Worm (Caenorhabditis elegans) whole organism, L2 larva: ENCODE results near the gene M70.2.

Experiments used
- C34F6.9 ChIP-seq: fragments of 150-350 bp; optimal IDR thresholded peaks from 2 replicates; lab custom pipeline; 2014; ENCODE audit warnings: missing biosample characterization, missing genetic modification characterization
- F13H6.1 ChIP-seq: sonication (generic microtip); optimal IDR thresholded peaks from 2 replicates; lab custom pipeline; 2016; ENCODE audit warnings: missing genetic modification characterization, missing compliant biosample characterization
- Y55F3AM.14 ChIP-seq: fragments of 200-800 bp; sonication (Bioruptor generic); optimal IDR thresholded peaks from 2 replicates; lab custom pipeline; 2018; ENCODE audit warnings: mild to moderate bottlenecking, missing genetic modification characterization, missing compliant biosample characterization
- alr-1 ChIP-seq: fragments of 150-350 bp; optimal IDR thresholded peaks from 2 replicates; lab custom pipeline; 2014; ENCODE audit warnings: missing biosample characterization, missing genetic modification characterization
- aly-2 ChIP-seq: fragments of 150-350 bp; optimal IDR thresholded peaks from 2 replicates; lab custom pipeline; 2014; ENCODE audit warnings: missing biosample characterization, missing genetic modification characterization
- ama-1 ChIP-seq: fragments of 150-350 bp; optimal IDR thresholded peaks from 2 replicates; lab custom pipeline; 2018; ENCODE audit warnings: inconsistent platforms
- blmp-1 ChIP-seq: sonication (generic microtip); optimal IDR thresholded peaks from 2 replicates; lab custom pipeline; 2017; ENCODE audit warnings: missing genetic modification characterization, mild to moderate bottlenecking, missing compliant biosample characterization, antibody characterized with exemption, moderate library complexity; ENCODE audit not compliant: insufficient read depth
- ceh-16 ChIP-seq: fragments of 150-350 bp; optimal IDR thresholded peaks from 2 replicates; lab custom pipeline; 2014; ENCODE audit warnings: missing biosample characterization, missing genetic modification characterization
- crh-2 ChIP-seq: sonication (generic microtip); optimal IDR thresholded peaks from 2 replicates; lab custom pipeline; 2017; ENCODE audit warnings: missing biosample characterization, missing genetic modification characterization
- elt-1 ChIP-seq: fragments of 150-350 bp; optimal IDR thresholded peaks from 2 replicates; lab custom pipeline; 2014; ENCODE audit warnings: missing biosample characterization, missing genetic modification characterization
- elt-3 ChIP-seq: sonication (generic microtip); optimal IDR thresholded peaks from 2 replicates; lab custom pipeline; 2017; ENCODE audit warnings: missing biosample characterization, missing genetic modification characterization
- fos-1 ChIP-seq: fragments of 150-350 bp; optimal IDR thresholded peaks from 2 replicates; lab custom pipeline; 2014; ENCODE audit warnings: missing biosample characterization, missing genetic modification characterization
- gmeb-1 ChIP-seq: fragments of 150-350 bp; optimal IDR thresholded peaks from 2 replicates; lab custom pipeline; 2014; ENCODE audit warnings: missing biosample characterization, missing genetic modification characterization
- lin-11 ChIP-seq: fragments of 150-350 bp; sonication (generic microtip); optimal IDR thresholded peaks from 2 replicates; lab custom pipeline; 2014; ENCODE audit warnings: missing biosample characterization, missing genetic modification characterization, inconsistent platforms, mixed read lengths
- lin-13 ChIP-seq: fragments of 150-350 bp; optimal IDR thresholded peaks from 2 replicates; lab custom pipeline; 2014; ENCODE audit warnings: missing biosample characterization, missing genetic modification reagents, missing genetic modification characterization
- lsy-2 ChIP-seq, 2 experiments: fragments of 150-350 bp in 1 of 2; sonication (generic microtip) in 1 of 2; optimal IDR thresholded peaks; 2 replicates each; lab custom pipeline; 2014 to 2017; ENCODE audit warnings: missing biosample characterization in 2 of 2, missing genetic modification characterization in 2 of 2
- nhr-11 ChIP-seq: fragments of 150-350 bp; optimal IDR thresholded peaks from 2 replicates; lab custom pipeline; 2014; ENCODE audit warnings: missing biosample characterization, missing genetic modification characterization
- nhr-12 ChIP-seq: fragments of 150-350 bp; optimal IDR thresholded peaks from 2 replicates; lab custom pipeline; 2014; ENCODE audit warnings: missing biosample characterization, missing genetic modification characterization
- nhr-129 ChIP-seq: fragments of 150-350 bp; optimal IDR thresholded peaks from 2 replicates; lab custom pipeline; 2014; ENCODE audit warnings: missing biosample characterization, missing genetic modification characterization
- nhr-21 ChIP-seq: fragments of 150-350 bp; optimal IDR thresholded peaks from 2 replicates; lab custom pipeline; 2014; ENCODE audit warnings: missing biosample characterization, missing genetic modification characterization
- nhr-237 ChIP-seq: fragments of 150-350 bp; optimal IDR thresholded peaks from 2 replicates; lab custom pipeline; 2014; ENCODE audit warnings: missing biosample characterization, missing genetic modification characterization
- nhr-25 ChIP-seq: fragments of 150-350 bp; sonication (generic microtip); optimal IDR thresholded peaks from 3 replicates; lab custom pipeline; 2014; ENCODE audit warnings: missing biosample characterization, missing genetic modification characterization
- peb-1 ChIP-seq: fragments of 150-350 bp; optimal IDR thresholded peaks from 2 replicates; lab custom pipeline; 2014; ENCODE audit warnings: missing biosample characterization, missing genetic modification characterization
- sem-4 ChIP-seq: fragments of 150-350 bp; optimal IDR thresholded peaks from 2 replicates; lab custom pipeline; 2014; ENCODE audit warnings: missing biosample characterization, missing genetic modification reagents, missing genetic modification characterization
- sma-3 ChIP-seq: sonication (generic microtip); optimal IDR thresholded peaks from 2 replicates; lab custom pipeline; 2016; ENCODE audit warnings: missing genetic modification reagents, missing genetic modification characterization, missing compliant biosample characterization
- sma-9 ChIP-seq, 2 experiments: fragments of 150-350 bp in 1 of 2; sonication (generic microtip) in 1 of 2; optimal IDR thresholded peaks; 2 replicates each; lab custom pipeline; 2014 to 2016; ENCODE audit warnings: missing genetic modification characterization in 2 of 2, mild to moderate bottlenecking in 1 of 2, missing biosample characterization in 1 of 2, missing compliant biosample characterization in 1 of 2, missing genetic modification reagents in 1 of 2, moderate library complexity in 1 of 2
- snpc-4 ChIP-seq: fragments of 150-350 bp; optimal IDR thresholded peaks from 2 replicates; lab custom pipeline; 2014; ENCODE audit warnings: missing biosample characterization, missing genetic modification characterization
- unc-39 ChIP-seq: fragments of 150-350 bp; optimal IDR thresholded peaks from 2 replicates; lab custom pipeline; 2014; ENCODE audit warnings: missing biosample characterization, missing genetic modification characterization
- unc-55 ChIP-seq: fragments of 150-350 bp; sonication (generic microtip); optimal IDR thresholded peaks from 3 replicates; lab custom pipeline; 2014; ENCODE audit warnings: missing biosample characterization, missing genetic modification reagents, missing genetic modification characterization
- unc-62 ChIP-seq: fragments of 150-350 bp; optimal IDR thresholded peaks from 2 replicates; lab custom pipeline; 2014; ENCODE audit warnings: missing biosample characterization, missing genetic modification reagents, missing genetic modification characterization
- zag-1 ChIP-seq: fragments of 150-350 bp; optimal IDR thresholded peaks from 2 replicates; lab custom pipeline; 2014; ENCODE audit warnings: missing biosample characterization, missing genetic modification characterization
- ztf-1 ChIP-seq: fragments of 200-800 bp; sonication (Bioruptor generic); conservative IDR thresholded peaks from 2 replicates; pipeline ENCODE4 v1.3.6; 2022; ENCODE audit warnings: missing genetic modification characterization, missing compliant biosample characterization

The M70.2 gene

DNA sequence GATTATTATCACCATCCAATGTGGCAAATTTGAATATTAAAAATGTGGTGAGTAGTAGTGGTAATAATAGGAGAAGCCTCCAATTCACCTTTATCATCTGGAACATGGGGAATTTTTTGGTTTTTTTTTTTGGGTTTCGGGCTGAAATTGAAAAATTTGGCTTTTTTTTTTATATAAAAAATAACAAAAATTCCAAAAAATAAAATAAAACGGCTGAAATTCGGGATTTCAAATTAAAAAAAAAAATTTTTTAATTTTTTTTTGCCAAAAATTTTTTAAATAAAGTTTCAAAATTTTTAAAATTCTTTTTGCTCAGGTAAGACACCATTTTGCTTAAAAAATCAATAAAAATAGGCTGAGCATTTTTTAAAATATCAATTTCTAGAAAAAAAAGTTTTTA lies 20.7 kb downstream of the M70.2 start, which contains the start of gene famp-1:
Gene famp-1 (minus strand): TSS at position 101 of the 400 bp plus-strand sequence.
- TF ChIP-seq blmp-1 (no peak), elt-3 (tag; lab: Kevin White, UChicago) (no peak), aly-2 (tag; lab: Kevin White, UChicago) (no peak), crh-2 (tag; lab: Kevin White, UChicago) (no peak), zag-1 (tag; lab: Kevin White, UChicago) (no peak), peb-1 (tag; lab: Kevin White, UChicago) (no peak), sma-3 (GFP tag; lab: Kevin White, UChicago) (no peak), snpc-4 (tag; lab: Kevin White, UChicago) (no peak), ceh-16 (tag; lab: Kevin White, UChicago) (no peak), nhr-11 (tag; lab: Kevin White, UChicago) (no peak), C34F6.9 (tag; lab: Kevin White, UChicago) (no peak), unc-62 (GFP tag; lab: Kevin White, UChicago) (no peak), lin-11 (tag; lab: Kevin White, UChicago) (no peak)

DNA sequence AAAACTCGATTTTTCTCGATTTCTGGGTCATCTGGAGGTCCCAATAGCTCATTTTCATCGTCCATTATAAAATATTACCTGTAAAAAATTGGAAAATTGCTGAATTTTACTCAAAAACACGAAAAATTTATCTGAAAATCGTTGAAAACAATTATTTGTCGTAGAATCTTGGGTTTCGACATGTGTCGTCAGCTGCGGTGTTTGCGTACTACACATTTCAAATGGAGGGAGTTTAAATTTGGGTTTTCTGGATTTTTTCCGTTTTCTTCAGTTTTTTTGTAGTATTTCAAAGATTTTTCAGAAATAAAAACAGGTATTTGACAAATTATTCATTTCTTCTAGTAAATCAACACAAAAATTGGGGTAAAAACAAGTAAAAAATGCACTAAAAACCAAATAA lies 32.7 kb downstream of the M70.2 start, which contains the start of gene M70.5:
Gene M70.5 (minus strand): TSS at position 78 of the 400 bp plus-strand sequence.
- peak; percentile 59 for TF ChIP-seq gmeb-1 (tag; lab: Kevin White, UChicago)

ce11 chrIV:2281353-2281976 lies 38.6 kb downstream of the M70.2 start:
- no peak for TF ChIP-seq nhr-12 (tag; lab: Kevin White, UChicago)
- peak; percentile 79 for TF ChIP-seq crh-2 (tag; lab: Kevin White, UChicago)
- peak; percentile 44 for TF ChIP-seq lin-13 (GFP tag; lab: Kevin White, UChicago)
- peak; percentile 7 for TF ChIP-seq C34F6.9 (tag; lab: Kevin White, UChicago)
- peak; percentile 79 for TF ChIP-seq sma-3 (GFP tag; lab: Kevin White, UChicago)
- TF ChIP-seq lsy-2 (tag; optimal IDR thresholded peaks at IDR 0.05; lab: Kevin White, UChicago) = peak in 1 of 2 experiments; percentile 47
- TF ChIP-seq nhr-25 (tag; lab: Kevin White, UChicago) = peak; percentile 50
- no peak for TF ChIP-seq Y55F3AM.14
- TF ChIP-seq ama-1 (lab: Kevin White, UChicago) = peak; percentile 85
- peak; percentile 56 for TF ChIP-seq nhr-21 (tag; lab: Kevin White, UChicago)
- TF ChIP-seq sem-4 (tag; lab: Kevin White, UChicago) = no peak
- peak; percentile 72 for TF ChIP-seq gmeb-1 (tag; lab: Kevin White, UChicago)
- peak; percentile 97 for TF ChIP-seq fos-1 (tag; lab: Kevin White, UChicago)
- TF ChIP-seq sma-9 (GFP tag; optimal IDR thresholded peaks at IDR 0.05; lab: Kevin White, UChicago) = peak; percentile 59
- no peak for TF ChIP-seq sma-9 (tag; optimal IDR thresholded peaks at IDR 0.05; lab: Kevin White, UChicago)

DNA sequence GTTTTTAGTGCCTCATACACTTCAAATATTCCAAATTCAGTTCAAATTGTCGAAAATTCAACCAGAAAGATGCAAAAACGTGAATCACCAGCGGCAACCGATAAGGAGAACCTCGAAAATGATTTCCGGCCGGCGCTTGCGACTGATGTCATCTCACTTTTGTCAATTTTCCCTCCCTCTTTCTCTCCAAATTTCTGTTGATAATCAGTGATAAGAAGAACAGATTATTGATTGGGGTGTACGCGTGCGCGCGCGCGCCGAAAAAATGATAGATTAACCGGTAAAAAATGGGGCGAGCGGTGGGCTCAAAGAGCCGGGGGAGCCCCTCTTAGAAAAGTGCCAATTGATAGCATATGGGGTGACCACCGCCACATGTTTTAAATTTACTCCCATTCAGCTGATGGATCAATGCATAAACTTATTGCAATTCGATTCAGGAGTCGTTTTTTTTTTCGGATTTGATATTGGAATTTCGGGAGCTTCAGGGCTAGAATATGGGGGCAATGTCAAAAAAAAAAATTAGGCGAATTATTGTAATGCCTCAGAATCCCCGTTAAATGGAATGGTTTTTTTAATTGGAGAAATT lies 41.7 kb downstream of the M70.2 start:
- peak; percentile 24 for TF ChIP-seq gmeb-1 (tag; lab: Kevin White, UChicago)
- peak; percentile 96 for TF ChIP-seq fos-1 (tag; lab: Kevin White, UChicago)
- TF ChIP-seq blmp-1 = no peak
- TF ChIP-seq sma-9 (GFP tag; optimal IDR thresholded peaks at IDR 0.05; lab: Kevin White, UChicago) = peak; percentile 39
- no peak for TF ChIP-seq sma-9 (tag; optimal IDR thresholded peaks at IDR 0.05; lab: Kevin White, UChicago)

ce11 chrIV:2292119-2292518 lies 49.3 kb downstream of the M70.2 start:
- no peak for TF ChIP-seq nhr-25 (tag; lab: Kevin White, UChicago)
- TF ChIP-seq nhr-11 (tag; lab: Kevin White, UChicago) = no peak
- no peak for TF ChIP-seq C34F6.9 (tag; lab: Kevin White, UChicago)
- TF ChIP-seq F13H6.1 (tag; lab: Kevin White, UChicago) = no peak
- no peak for TF ChIP-seq nhr-129
- TF ChIP-seq peb-1 (tag; lab: Kevin White, UChicago) = no peak
- TF ChIP-seq fos-1 (tag; lab: Kevin White, UChicago) = no peak
- no peak for TF ChIP-seq sma-3 (GFP tag; lab: Kevin White, UChicago)
- no peak for TF ChIP-seq elt-3 (tag; lab: Kevin White, UChicago)
- TF ChIP-seq zag-1 (tag; lab: Kevin White, UChicago) = no peak
- TF ChIP-seq nhr-237 (tag; lab: Kevin White, UChicago) = no peak
- TF ChIP-seq unc-39 (tag; lab: Kevin White, UChicago) = no peak
- no peak for TF ChIP-seq blmp-1
- TF ChIP-seq ztf-1 (GFP tag; lab: Robert Waterston, UW) = no peak
- no peak for TF ChIP-seq alr-1 (tag; lab: Kevin White, UChicago)
- no peak for TF ChIP-seq unc-62 (GFP tag; lab: Kevin White, UChicago)
- no peak for TF ChIP-seq ceh-16 (tag; lab: Kevin White, UChicago)
- no peak for TF ChIP-seq unc-55 (GFP tag; lab: Kevin White, UChicago)
- no peak for TF ChIP-seq elt-1
- TF ChIP-seq ama-1 (lab: Kevin White, UChicago) = no peak
